Worm (Caenorhabditis elegans) whole organism, young adult: ENCODE results near the gene srab-13.

Source experiments
- F57A8.1 ChIP-seq: fragments of 200-800 bp; sonication (Bioruptor generic); optimal IDR thresholded peaks from 2 replicates; lab custom pipeline; 2018; ENCODE audit warnings: mild to moderate bottlenecking, missing genetic modification characterization, moderate library complexity, missing compliant biosample characterization
- bed-1 ChIP-seq: fragments of 200-800 bp; sonication (Bioruptor generic); IDR thresholded peaks from 2 replicates; pipeline ENCODE4 v1.3.6; 2022; ENCODE audit warnings: missing genetic modification reagents, missing genetic modification characterization, missing compliant biosample characterization
- lin-35 ChIP-seq, 3 experiments: fragments of 150-350 bp in 2 of 3; sonication (generic microtip) in 1 of 3; optimal IDR thresholded peaks; 2 replicates each; lab custom pipeline; 2014 to 2018; ENCODE audit warnings: missing biosample characterization in 3 of 3, missing genetic modification characterization in 3 of 3, missing genetic modification reagents in 3 of 3
- pha-4 ChIP-seq: fragments of 150-350 bp; sonication (generic microtip); optimal IDR thresholded peaks from 2 replicates; lab custom pipeline; 2014; ENCODE audit warnings: missing biosample characterization, missing genetic modification reagents, missing genetic modification characterization
- unc-62 ChIP-seq: fragments of 150-350 bp; optimal IDR thresholded peaks from 2 replicates; lab custom pipeline; 2014; ENCODE audit warnings: missing biosample characterization, missing genetic modification reagents, missing genetic modification characterization
- ztf-26 ChIP-seq: sonication (generic microtip); optimal IDR thresholded peaks from 2 replicates; lab custom pipeline; 2017; ENCODE audit warnings: missing genetic modification characterization, missing compliant biosample characterization

DNA sequence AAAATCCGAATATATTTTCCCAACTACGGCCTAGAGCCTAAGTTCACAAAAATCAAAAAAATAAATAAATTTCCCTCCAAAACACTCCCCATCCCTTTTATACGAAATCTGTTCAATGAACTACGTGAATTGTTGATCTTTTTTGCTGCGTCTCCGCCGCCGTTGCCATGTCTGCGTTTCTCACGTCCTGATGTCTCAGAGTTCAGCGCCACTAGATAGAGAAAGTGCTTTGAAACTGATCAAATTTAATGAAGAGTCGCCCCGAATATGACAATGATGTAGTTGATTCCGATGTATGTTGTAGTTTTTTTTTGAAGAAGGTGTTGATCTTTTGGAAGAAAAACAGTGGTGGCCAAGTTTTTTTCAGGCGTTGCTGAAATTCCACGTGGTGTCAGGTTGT lies 26.6 kb upstream of the srab-13 start:
- TF ChIP-seq pha-4 (tag; lab: Kevin White, UChicago) (no peak), F57A8.1 (GFP tag; lab: Kevin White, UChicago) (no peak), lin-35 (GFP tag; optimal IDR thresholded peaks at IDR 0.05; lab: Kevin White, UChicago) (no peak), unc-62 (GFP tag; lab: Kevin White, UChicago) (no peak), ztf-26 (tag; lab: Kevin White, UChicago) (no peak), bed-1 (GFP tag; lab: Robert Waterston, UW) (no peak)
